Worm (Caenorhabditis elegans) whole organism, L4/young adult: ENCODE results near the gene F26A1.8.
"Not testable (repeated sequence)": the region's sequence is repeated elsewhere in the genome, so short reads cannot be mapped to it uniquely, and the experiment has no call there.

Experiments used
- W03F9.2 ChIP-seq: fragments of 150-350 bp; optimal IDR thresholded peaks from 2 replicates; lab custom pipeline; 2014; ENCODE audit warnings: missing biosample characterization, missing genetic modification characterization
- dao-5 ChIP-seq: sonication (generic microtip); optimal IDR thresholded peaks from 2 replicates; lab custom pipeline; 2016; ENCODE audit warnings: missing genotype, missing genetic modification characterization, moderate library complexity, missing compliant biosample characterization
- him-1 ChIP-seq: sonication (generic microtip); optimal IDR thresholded peaks from 2 replicates; lab custom pipeline; 2016; ENCODE audit warnings: missing genotype, missing genetic modification reagents, missing genetic modification characterization, missing compliant biosample characterization

DNA sequence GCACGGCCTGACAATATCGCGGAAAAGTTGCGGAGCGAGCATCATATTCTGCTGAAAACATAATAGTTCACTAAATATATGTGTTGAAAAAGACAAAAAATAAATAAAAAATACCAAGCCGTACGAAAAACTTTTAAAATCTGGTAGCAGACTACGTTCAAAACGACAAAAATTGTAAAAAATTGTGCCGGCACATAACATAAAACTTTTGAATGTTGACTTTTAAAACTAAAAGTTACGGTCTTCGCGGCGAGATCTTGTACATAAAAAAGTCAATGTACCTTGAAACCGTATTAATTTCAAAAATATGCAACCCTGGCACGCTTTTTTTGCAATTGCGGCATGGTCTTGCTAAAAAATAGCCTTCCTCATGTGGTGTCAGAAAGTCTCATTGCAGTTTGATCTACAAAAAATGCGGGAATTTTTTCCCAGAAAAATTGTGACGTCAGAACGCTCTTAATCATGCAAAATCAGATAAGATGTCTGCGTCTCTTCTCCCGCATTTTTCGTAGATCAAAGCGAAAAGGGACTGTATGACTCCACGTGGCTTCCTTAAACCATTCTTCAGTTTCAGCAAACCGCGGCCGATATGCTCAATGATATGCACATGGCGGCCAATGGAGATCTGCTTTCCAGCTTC, 40.0 kb downstream of the F26A1.8 start, which contains the start of the genes gex-5 and C38D4.10:
- TF ChIP-seq him-1, dao-5, W03F9.2 (tag; lab: Kevin White, UChicago): not testable (repeated sequence)
